Fruit fly (Drosophila melanogaster) whole organism, prepupa: Measurements from ENCODE around the gene CG13131.

Source experiments
- CG11762 ChIP-seq: fragments of 200-800 bp; sonication (Bioruptor generic); optimal IDR thresholded peaks from 3 replicates; lab custom pipeline; 2016; ENCODE audit warnings: missing biosample characterization, missing genetic modification characterization; ENCODE audit not compliant: insufficient read depth
- CG1621 ChIP-seq: fragments of 200-800 bp; sonication (Bioruptor generic); optimal IDR thresholded peaks from 3 replicates; lab custom pipeline; 2018; ENCODE audit warnings: missing biosample characterization, mild to moderate bottlenecking, missing genetic modification characterization
- CG6163 ChIP-seq: fragments of 200-800 bp; sonication (Bioruptor generic); IDR thresholded peaks from 3 replicates; pipeline ENCODE4 v1.3.6; 2022; ENCODE audit warnings: missing biosample characterization, missing genetic modification characterization
- CG8119 ChIP-seq: fragments of 200-800 bp; sonication (Bioruptor generic); IDR thresholded peaks from 3 replicates; pipeline ENCODE4 v1.3.6; 2022; ENCODE audit warnings: missing biosample characterization, missing genetic modification characterization
- Hr39 ChIP-seq: fragments of 200-800 bp; sonication (Bioruptor generic); optimal IDR thresholded peaks from 2 replicates; lab custom pipeline; 2016; ENCODE audit warnings: missing biosample characterization, missing genetic modification characterization
- Lpt ChIP-seq: fragments of 200-800 bp; sonication (Bioruptor generic); optimal IDR thresholded peaks from 3 replicates; lab custom pipeline; 2016; ENCODE audit warnings: missing biosample characterization, missing genetic modification characterization
- achi ChIP-seq: fragments of 200-800 bp; sonication (Bioruptor generic); optimal IDR thresholded peaks from 3 replicates; lab custom pipeline; 2016; ENCODE audit warnings: missing biosample characterization, missing genetic modification characterization
- dac ChIP-seq: fragments of 200-800 bp; sonication (Bioruptor generic); optimal IDR thresholded peaks from 2 replicates; lab custom pipeline; 2017; ENCODE audit warnings: missing biosample characterization, mild to moderate bottlenecking, missing genetic modification characterization
- fkh ChIP-seq: fragments of 200-800 bp; sonication (Bioruptor generic); optimal IDR thresholded peaks from 3 replicates; lab custom pipeline; 2017; ENCODE audit warnings: missing biosample characterization, mild to moderate bottlenecking, missing genetic modification characterization, moderate library complexity
- svp ChIP-seq: fragments of 200-800 bp; sonication (Bioruptor generic); peaks from one replicate; lab custom pipeline; 2016; ENCODE audit warnings: missing biosample characterization, missing genetic modification characterization

DNA sequence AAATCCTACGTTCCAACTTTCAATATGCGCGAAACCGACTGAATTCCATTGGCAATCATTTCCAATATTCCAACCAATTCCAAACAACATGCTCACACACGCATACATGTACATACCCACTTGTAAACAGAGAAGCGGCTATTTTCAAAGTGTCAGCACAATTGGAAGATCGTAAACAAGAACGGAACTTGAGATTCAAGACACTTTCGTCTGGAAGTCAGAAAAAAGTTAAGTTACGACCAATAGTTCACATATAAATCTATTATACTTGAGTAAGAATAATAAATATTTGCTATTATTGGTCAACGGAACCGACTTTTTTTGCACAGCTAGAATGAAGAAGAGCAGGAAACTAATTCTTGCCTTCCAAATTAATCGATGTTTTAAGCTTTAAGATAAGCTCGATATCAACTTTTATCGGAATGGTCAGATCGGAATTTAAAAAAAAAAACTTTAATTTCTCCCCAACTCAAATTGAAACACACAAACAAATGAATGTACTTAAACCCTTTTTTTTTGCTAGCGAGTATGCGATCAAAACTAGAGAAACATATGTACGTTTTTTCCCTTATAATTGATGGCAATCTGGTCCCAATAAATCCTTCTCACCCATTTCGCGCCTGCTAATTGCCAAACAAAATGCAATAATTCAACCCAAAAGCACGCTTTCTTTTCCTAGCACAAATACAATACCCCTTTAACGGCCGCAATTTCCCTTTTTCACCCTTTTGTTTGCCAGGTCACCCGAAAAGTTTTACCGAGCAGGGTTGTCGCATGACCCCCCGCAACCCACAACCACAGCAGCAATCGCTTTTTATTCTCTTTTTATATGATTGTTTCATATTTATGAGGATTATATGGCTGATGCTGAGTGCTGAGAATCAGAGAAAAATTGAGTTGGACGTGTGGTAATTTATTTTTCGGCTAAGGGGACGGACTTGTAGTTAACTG lies 14.6 kb downstream of the CG13131 start, which contains the start of the genes CG31875 and SoYb:
- TF ChIP-seq dac (GFP tag; lab: Kevin White, UChicago): no peak
- no peak for TF ChIP-seq fkh (GFP tag; lab: Kevin White, UChicago)
- TF ChIP-seq achi: no peak
- TF ChIP-seq CG8119 (GFP tag; lab: Robert Waterston, UW): no peak
- no peak for TF ChIP-seq CG1621
- TF ChIP-seq Hr39: no peak
- TF ChIP-seq svp: no peak
- TF ChIP-seq CG11762 (GFP tag; lab: Kevin White, UChicago): no peak
- TF ChIP-seq CG6163 (GFP tag; lab: Robert Waterston, UW): no peak
- TF ChIP-seq Lpt (GFP tag; lab: Kevin White, UChicago): no peak
